Fruit fly (Drosophila melanogaster): ENCODE data around the gene REPTOR.

Gene REPTOR

DNA sequence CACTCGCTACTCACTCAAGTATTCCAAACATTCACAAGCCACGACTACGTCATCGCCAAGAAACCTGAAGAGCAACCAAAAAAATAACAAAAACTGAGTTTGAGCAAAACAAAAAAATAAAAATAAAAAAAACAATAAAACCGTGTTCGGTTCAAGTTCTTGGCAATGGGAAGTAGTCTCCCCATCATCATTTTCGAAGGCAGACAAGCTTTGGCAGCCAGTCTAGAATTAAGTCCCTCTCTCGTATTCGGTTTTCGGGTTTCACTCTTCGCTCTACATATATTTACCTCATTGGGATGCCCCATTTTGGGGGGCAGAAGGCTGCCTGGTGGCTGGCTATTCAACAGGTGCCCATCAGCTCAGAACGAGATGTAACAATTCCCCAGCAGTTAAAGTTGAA is 32.8 kb downstream of the REPTOR start (continued):
- no peak for TF ChIP-seq CG14860 (GFP tag; IDR thresholded peaks at IDR 0.05; ENCODE audit: partially characterized antibody)
- peak; percentile 82 for TF ChIP-seq CG12769 (tag; optimal IDR thresholded peaks at IDR 0.05)
- TF ChIP-seq Chrac-16 (GFP tag; optimal IDR thresholded peaks at IDR 0.05) = no peak
- no peak for TF ChIP-seq CG4617 (GFP tag; optimal IDR thresholded peaks at IDR 0.05; ENCODE audit: borderline replicate concordance)
- no peak for TF ChIP-seq maf-S (GFP tag; optimal IDR thresholded peaks at IDR 0.05)
- no peak for TF ChIP-seq lmd (GFP tag; IDR thresholded peaks at IDR 0.05)
- no peak for TF ChIP-seq CG8388 (GFP tag; optimal IDR thresholded peaks at IDR 0.05)
- TF ChIP-seq CG14965 (GFP tag; optimal IDR thresholded peaks at IDR 0.05; ENCODE audit: borderline replicate concordance) = no peak
- TF ChIP-seq Xbp1 (GFP tag; optimal IDR thresholded peaks at IDR 0.05) = no peak
- no peak for TF ChIP-seq bbx (GFP tag; IDR thresholded peaks at IDR 0.05; ENCODE audit: partially characterized antibody)
- no peak for TF ChIP-seq CG17361 (GFP tag; IDR thresholded peaks at IDR 0.05)
- no peak for TF ChIP-seq CG14710 (tag; optimal IDR thresholded peaks at IDR 0.05)
- no peak for TF ChIP-seq danr (GFP tag; IDR thresholded peaks at IDR 0.05)
- TF ChIP-seq ftz-f1 (GFP tag; optimal IDR thresholded peaks at IDR 0.05) = peak; percentile 20
- no peak for TF ChIP-seq yki (optimal IDR thresholded peaks at IDR 0.05)
- no peak for TF ChIP-seq CG14441 (GFP tag; IDR thresholded peaks at IDR 0.05)
- TF ChIP-seq Med (GFP tag) = no peak
- no peak for TF ChIP-seq CG10979 (tag; optimal IDR thresholded peaks at IDR 0.05)
- TF ChIP-seq CG6272 (GFP tag; IDR thresholded peaks at IDR 0.05) = no peak
- TF ChIP-seq h (optimal IDR thresholded peaks at IDR 0.05) = no peak
- TF ChIP-seq zf30C (GFP tag; optimal IDR thresholded peaks at IDR 0.05) = no peak
- no peak for TF ChIP-seq Camta (GFP tag; optimal IDR thresholded peaks at IDR 0.05)
- no peak for TF ChIP-seq NC2α (GFP tag; optimal IDR thresholded peaks at IDR 0.05)
- no peak for TF ChIP-seq Ets97D (GFP tag; optimal IDR thresholded peaks at IDR 0.05)
- peak; percentile 7 for TF ChIP-seq CG10543 (GFP tag; optimal IDR thresholded peaks at IDR 0.05)
- TF ChIP-seq Fer1 (GFP tag; optimal IDR thresholded peaks at IDR 0.05) = no peak
- TF ChIP-seq CG17385 (GFP tag; optimal IDR thresholded peaks at IDR 0.05) = no peak
- no peak for TF ChIP-seq Poxn (GFP tag; IDR thresholded peaks at IDR 0.05)
- no peak for TF ChIP-seq GATAe (GFP tag; conservative IDR thresholded peaks at IDR 0.05)
- no peak for TF ChIP-seq Ravus (GFP tag; IDR thresholded peaks at IDR 0.05)
- no peak for TF ChIP-seq Mes4 (GFP tag; optimal IDR thresholded peaks at IDR 0.05)
- TF ChIP-seq Mad (GFP tag; optimal IDR thresholded peaks at IDR 0.05) = no peak
- TF ChIP-seq CG10147 (GFP tag; optimal IDR thresholded peaks at IDR 0.05) = no peak
- no peak for TF ChIP-seq vnd (GFP tag; IDR thresholded peaks at IDR 0.05; ENCODE audit: partially characterized antibody)
- no peak; the same call in 1 of the 2 replicates for TF ChIP-seq Adf1 (GFP tag; IDR thresholded peaks at IDR 0.05)
- no peak for TF ChIP-seq CG8359 (GFP tag; optimal IDR thresholded peaks at IDR 0.05; ENCODE audit: borderline replicate concordance)
- TF ChIP-seq tap (tag; optimal IDR thresholded peaks at IDR 0.05) = no peak
- TF ChIP-seq Dbx (GFP tag; IDR thresholded peaks at IDR 0.05) = 0 out of 3 replicates have a peak, but pooled peaks have one; percentile 12
- TF ChIP-seq sens (GFP tag) = no peak
- no peak for TF ChIP-seq CG10654 (GFP tag; optimal IDR thresholded peaks at IDR 0.05)
- TF ChIP-seq MTF-1 (GFP tag; optimal IDR thresholded peaks at IDR 0.05; ENCODE audit: borderline replicate concordance) = no peak
- TF ChIP-seq corto (GFP tag; optimal IDR thresholded peaks at IDR 0.05) = no peak
- TF ChIP-seq CG16863 (GFP tag; optimal IDR thresholded peaks at IDR 0.05) = no peak
- peak; percentile 99 for TF ChIP-seq nom (GFP tag; optimal IDR thresholded peaks at IDR 0.05)
- TF ChIP-seq disco-r (GFP tag; optimal IDR thresholded peaks at IDR 0.05) = no peak
- TF ChIP-seq Optix (GFP tag; IDR thresholded peaks at IDR 0.05) = no peak
- no peak for TF ChIP-seq CG7745 (tag; optimal IDR thresholded peaks at IDR 0.05)
- TF ChIP-seq Bgb (GFP tag; IDR thresholded peaks at IDR 0.05; ENCODE audit: partially characterized antibody) = no peak
- no peak for TF ChIP-seq jing (GFP tag; optimal IDR thresholded peaks at IDR 0.05)
- peak; percentile 89 for TF ChIP-seq abd-A (tag; optimal IDR thresholded peaks at IDR 0.05)
- no peak for TF ChIP-seq CG30431 (GFP tag; optimal IDR thresholded peaks at IDR 0.05)
- no peak for TF ChIP-seq CG6654 (GFP tag; optimal IDR thresholded peaks at IDR 0.05)
